Worm (Caenorhabditis elegans) whole organism, mixed stage, embryonic: Measurements from ENCODE around the gene ceh-27.

Experiments used
- bed-3 ChIP-seq: fragments of 200-800 bp; sonication (Bioruptor generic); optimal IDR thresholded peaks from 3 replicates; lab custom pipeline; 2018; ENCODE audit warnings: mild to moderate bottlenecking, missing genetic modification characterization, moderate library complexity, missing compliant biosample characterization
- ceh-39 ChIP-seq: fragments of 150-350 bp; optimal IDR thresholded peaks from 2 replicates; lab custom pipeline; 2014; ENCODE audit warnings: missing biosample characterization, missing genetic modification characterization
- ces-1 ChIP-seq: fragments of 150-350 bp; optimal IDR thresholded peaks from 2 replicates; lab custom pipeline; 2014; ENCODE audit warnings: missing biosample characterization, missing genetic modification reagents, missing genetic modification characterization
- cnd-1 ChIP-seq: fragments of 200-800 bp; sonication (Bioruptor generic); optimal IDR thresholded peaks from 2 replicates; lab custom pipeline; 2018; ENCODE audit warnings: mild to moderate bottlenecking, missing genetic modification characterization, missing compliant biosample characterization
- hlh-1 ChIP-seq: fragments of 150-350 bp; optimal IDR thresholded peaks from 2 replicates; lab custom pipeline; 2014; ENCODE audit warnings: missing biosample characterization, missing genetic modification reagents, missing genetic modification characterization
- lsy-2 ChIP-seq: fragments of 150-350 bp; optimal IDR thresholded peaks from 2 replicates; lab custom pipeline; 2014; ENCODE audit warnings: missing biosample characterization, missing genetic modification characterization
- mab-5 ChIP-seq: fragments of 150-350 bp; optimal IDR thresholded peaks from 2 replicates; lab custom pipeline; 2014; ENCODE audit warnings: missing biosample characterization, missing genetic modification characterization
- nhr-237 ChIP-seq: fragments of 150-350 bp; optimal IDR thresholded peaks from 2 replicates; lab custom pipeline; 2014; ENCODE audit warnings: missing biosample characterization, missing genetic modification characterization
- sem-2 ChIP-seq: fragments of 200-800 bp; sonication (Bioruptor generic); optimal IDR thresholded peaks from 2 replicates; lab custom pipeline; 2018; ENCODE audit warnings: mild to moderate bottlenecking, missing genetic modification characterization, missing compliant biosample characterization
- zip-8 ChIP-seq: fragments of 150-350 bp; optimal IDR thresholded peaks from 2 replicates; lab custom pipeline; 2014; ENCODE audit warnings: missing biosample characterization, missing genetic modification characterization

DNA sequence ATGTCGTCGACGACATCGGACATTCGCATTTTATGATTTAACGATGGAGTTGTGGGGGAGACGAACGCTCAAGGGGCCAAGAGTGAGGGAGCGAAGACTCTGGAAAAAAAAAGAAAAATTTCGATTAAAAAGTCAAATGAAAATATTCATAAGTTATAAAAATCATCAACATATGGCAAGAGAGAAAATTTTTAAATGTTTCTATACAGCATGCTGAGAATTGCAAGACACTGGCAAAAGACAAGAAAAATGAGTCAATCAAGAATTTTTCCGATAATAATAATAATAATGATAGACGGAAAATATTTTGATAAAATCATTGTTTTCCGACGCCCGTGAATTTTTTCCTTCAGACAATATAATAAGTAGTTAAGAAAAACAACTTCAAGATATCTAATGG lies 27.7 kb downstream of the ceh-27 start, which contains the start of gene sipa-1:
- TF ChIP-seq sem-2 (GFP tag; lab: Kevin White, UChicago) (no peak), nhr-237 (no peak), hlh-1 (tag; lab: Kevin White, UChicago) (no peak), zip-8 (tag; lab: Kevin White, UChicago) (no peak), lsy-2 (tag; lab: Kevin White, UChicago) (no peak), cnd-1 (tag; lab: Kevin White, UChicago) (no peak), bed-3 (GFP tag; lab: Kevin White, UChicago) (no peak), ceh-39 (tag; lab: Kevin White, UChicago) (no peak), ces-1 (GFP tag; lab: Kevin White, UChicago) (no peak), mab-5 (tag; lab: Kevin White, UChicago) (no peak)
